Worm (Caenorhabditis elegans): ENCODE measurements around the gene syx-3.
A peak's percentile ranks its signal among the peaks of the same experiment; 100 is the strongest.

The syx-3 gene

ce11 chrX:5319214-5319838 is 29.6 kb upstream of the syx-3 start:
- TF ChIP-seq hlh-12 (tag; optimal IDR thresholded peaks at IDR 0.05) (no peak), rec-8 (tag; optimal IDR thresholded peaks at IDR 0.05) (peak; percentile 42 to 63), unc-62 (GFP tag; optimal IDR thresholded peaks at IDR 0.05) (no peak), nhr-80 (tag; optimal IDR thresholded peaks at IDR 0.05) (peak; percentile 23), lin-54 (GFP tag; optimal IDR thresholded peaks at IDR 0.05) (no peak), nhr-120 (GFP tag; IDR thresholded peaks at IDR 0.05) (0 out of 2 replicates have a peak, but pooled peaks have one; percentile 36), T26A5.8 (tag; optimal IDR thresholded peaks at IDR 0.05) (peak; percentile 32), die-1 (tag; optimal IDR thresholded peaks at IDR 0.05) (peak; percentile 83), ama-1 (optimal IDR thresholded peaks at IDR 0.05) (no peak), ama-1 (GFP tag; optimal IDR thresholded peaks at IDR 0.05) (peak; percentile 77 to 84), B0019.2 (GFP tag; conservative IDR thresholded peaks at IDR 0.05) (no peak), B0261.1 (tag; optimal IDR thresholded peaks at IDR 0.05) (peak; percentile 93), ztf-6 (GFP tag; IDR thresholded peaks at IDR 0.05) (no peak), F39B2.1 (GFP tag; IDR thresholded peaks at IDR 0.05) (no peak), F49E8.2 (tag; optimal IDR thresholded peaks at IDR 0.05; ENCODE audit: insufficient read depth) (no peak), F57C9.4 (tag; optimal IDR thresholded peaks at IDR 0.05) (no peak), aptf-3 (GFP tag; IDR thresholded peaks at IDR 0.05) (no peak; the same call in 1 of the 2 replicates), lsl-1 (GFP tag; optimal IDR thresholded peaks at IDR 0.05) (no peak), sptf-2 (GFP tag; optimal IDR thresholded peaks at IDR 0.05) (no peak), attf-5 (GFP tag; optimal IDR thresholded peaks at IDR 0.05) (peak; percentile 17), F23B12.7 (tag; optimal IDR thresholded peaks at IDR 0.05; ENCODE audit: insufficient read depth) (peak; percentile 76), F33H1.4 (GFP tag; IDR thresholded peaks at IDR 0.05) (0 out of 2 replicates have a peak, but pooled peaks have one; percentile 26), akir-1 (GFP tag; optimal IDR thresholded peaks at IDR 0.05) (no peak), ztf-18 (tag; optimal IDR thresholded peaks at IDR 0.05) (peak; percentile 27), F10E7.11 (tag; optimal IDR thresholded peaks at IDR 0.05) (peak; percentile 34), nfya-1 (tag; optimal IDR thresholded peaks at IDR 0.05; ENCODE audit: borderline replicate concordance, insufficient read depth) (no peak), snpc-1.3 (tag; optimal IDR thresholded peaks at IDR 0.05; ENCODE audit: insufficient read depth) (peak; percentile 71), repo-1 (tag; optimal IDR thresholded peaks at IDR 0.05) (no peak), nfya-2 (GFP tag; IDR thresholded peaks at IDR 0.05) (no peak), egl-44 (GFP tag; IDR thresholded peaks at IDR 0.05) (peak; percentile 64; the same call in 1 of the 2 replicates), ceh-91 (GFP tag; IDR thresholded peaks at IDR 0.05) (no peak), madf-8 (GFP tag; conservative IDR thresholded peaks at IDR 0.05) (no peak), chd-7 (tag; optimal IDR thresholded peaks at IDR 0.05) (no peak), mcd-1 (GFP tag; IDR thresholded peaks at IDR 0.05) (no peak), tbp1 (GFP tag; optimal IDR thresholded peaks at IDR 0.05) (peak; percentile 98), sdz-38 (tag; optimal IDR thresholded peaks at IDR 0.05) (no peak), hmg-1.2 (GFP tag; IDR thresholded peaks at IDR 0.05) (peak; percentile 75), snpc-1.1 (tag; optimal IDR thresholded peaks at IDR 0.05; ENCODE audit: insufficient read depth) (peak; percentile 83), ztf-26 (tag; optimal IDR thresholded peaks at IDR 0.05) (peak; percentile 22), egrh-3 (GFP tag; IDR thresholded peaks at IDR 0.05) (no peak), Y79H2A.3 (GFP tag; conservative IDR thresholded peaks at IDR 0.05) (no peak), T07F8.4 (tag; optimal IDR thresholded peaks at IDR 0.05) (peak; percentile 50), ccch-3 (GFP tag; optimal IDR thresholded peaks at IDR 0.05) (no peak), rpc-1 (optimal IDR thresholded peaks at IDR 0.05) (peak; percentile 96), rpc-1 (tag; optimal IDR thresholded peaks at IDR 0.05) (peak; percentile 87), snpc-4 (GFP tag; optimal IDR thresholded peaks at IDR 0.05) (peak; percentile 80), snpc-4 (tag; optimal IDR thresholded peaks at IDR 0.05) (peak in 3 of 4 experiments; percentile 11 to 85 (median 77)), tbx-9 (tag; optimal IDR thresholded peaks at IDR 0.05; ENCODE audit: borderline replicate concordance) (no peak)
